Worm (Caenorhabditis elegans) whole organism, late embryonic: Measurements from ENCODE around the gene znfx-1.

Experiments used
- C08G9.2 ChIP-seq: sonication (generic microtip); optimal IDR thresholded peaks from 2 replicates; lab custom pipeline; 2016; ENCODE audit warnings: mild to moderate bottlenecking, missing genetic modification characterization, moderate library complexity, missing compliant biosample characterization
- K02D7.2 ChIP-seq: sonication (generic microtip); optimal IDR thresholded peaks from 2 replicates; lab custom pipeline; 2017; ENCODE audit warnings: mild to moderate bottlenecking, missing genetic modification characterization, missing compliant biosample characterization
- T23F11.4 ChIP-seq: fragments of 200-800 bp; sonication (Bioruptor generic); optimal IDR thresholded peaks from 2 replicates; lab custom pipeline; 2018; ENCODE audit warnings: mild to moderate bottlenecking, missing genetic modification characterization, missing compliant biosample characterization
- ceh-22 ChIP-seq: sonication (generic microtip); optimal IDR thresholded peaks from 2 replicates; lab custom pipeline; 2017; ENCODE audit warnings: missing biosample characterization, missing genetic modification characterization
- ceh-48 ChIP-seq: sonication (generic microtip); optimal IDR thresholded peaks from 2 replicates; lab custom pipeline; 2016; ENCODE audit warnings: missing genetic modification characterization, inconsistent platforms, missing compliant biosample characterization
- hlh-30 ChIP-seq: sonication (generic microtip); optimal IDR thresholded peaks from 2 replicates; lab custom pipeline; 2017; ENCODE audit warnings: antibody characterized with exemption, missing genetic modification characterization, missing compliant biosample characterization; ENCODE audit not compliant: insufficient read depth
- mec-3 ChIP-seq: sonication (generic microtip); optimal IDR thresholded peaks from 2 replicates; lab custom pipeline; 2016; ENCODE audit warnings: borderline replicate concordance, missing genetic modification characterization, missing compliant biosample characterization
- nfya-1 ChIP-seq: sonication (generic microtip); optimal IDR thresholded peaks from 2 replicates; lab custom pipeline; 2017; ENCODE audit warnings: missing genetic modification characterization, mild to moderate bottlenecking, missing compliant biosample characterization, antibody characterized with exemption, moderate library complexity
- nhr-11 ChIP-seq: fragments of 150-350 bp; optimal IDR thresholded peaks from 2 replicates; lab custom pipeline; 2014; ENCODE audit warnings: missing biosample characterization, missing genetic modification characterization
- nhr-232 ChIP-seq: sonication (generic microtip); optimal IDR thresholded peaks from 2 replicates; lab custom pipeline; 2016; ENCODE audit warnings: missing genetic modification characterization, missing compliant biosample characterization
- pqm-1 ChIP-seq: sonication (generic microtip); optimal IDR thresholded peaks from 2 replicates; lab custom pipeline; 2016; ENCODE audit warnings: missing genetic modification characterization, missing compliant biosample characterization

DNA sequence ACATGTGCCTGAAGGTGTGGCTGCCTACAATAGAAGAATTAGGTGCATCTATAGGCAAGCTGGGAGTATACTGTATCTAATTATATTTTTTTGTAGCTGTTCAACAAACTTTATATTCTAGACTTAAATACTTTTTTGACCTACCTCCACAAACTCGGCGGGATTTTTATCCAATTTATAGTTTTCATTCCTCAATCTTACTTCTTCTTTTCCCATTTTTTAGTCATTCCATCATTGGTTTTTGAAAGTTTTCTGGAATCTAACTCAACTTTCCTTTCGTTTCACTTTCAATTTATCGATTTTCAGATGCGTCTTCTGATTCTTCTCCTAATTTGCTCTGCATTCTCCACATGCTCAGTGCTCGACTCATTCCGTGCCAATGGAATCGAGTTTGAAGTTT lies 56.1 kb downstream of the znfx-1 start, which contains the start of gene C01G6.3:
- TF ChIP-seq pqm-1, result no peak
- no peak for TF ChIP-seq nhr-11 (tag; lab: Kevin White, UChicago)
- no peak for TF ChIP-seq mec-3 (tag; lab: Kevin White, UChicago)
- TF ChIP-seq nfya-1 (tag; lab: Kevin White, UChicago), result no peak
- TF ChIP-seq nhr-232 (tag; lab: Kevin White, UChicago), result no peak
- no peak for TF ChIP-seq ceh-22 (tag; lab: Kevin White, UChicago)
- no peak for TF ChIP-seq C08G9.2
- no peak for TF ChIP-seq hlh-30 (tag; lab: Kevin White, UChicago)
- TF ChIP-seq T23F11.4 (GFP tag; lab: Kevin White, UChicago), result no peak
- TF ChIP-seq K02D7.2 (tag; lab: Kevin White, UChicago), result no peak
- TF ChIP-seq ceh-48 (tag; lab: Kevin White, UChicago), result no peak
